Worm (Caenorhabditis elegans): ENCODE results near the gene K10H10.6.

ce11 chrII:14522037-14522436, 18.9 kb downstream of the K10H10.6 start, which contains the start of gene btb-19:
- no peak for TF ChIP-seq ztf-11 (tag; optimal IDR thresholded peaks at IDR 0.05)
- TF ChIP-seq ceh-82 (tag; optimal IDR thresholded peaks at IDR 0.05) = no peak
- TF ChIP-seq unc-130 (tag; optimal IDR thresholded peaks at IDR 0.05) = no peak
- TF ChIP-seq nhr-76 (tag; optimal IDR thresholded peaks at IDR 0.05) = no peak
- TF ChIP-seq sptf-1 (tag; optimal IDR thresholded peaks at IDR 0.05) = no peak
- TF ChIP-seq pqm-1 (tag; optimal IDR thresholded peaks at IDR 0.05) = no peak
- no peak for TF ChIP-seq snpc-4 (tag; optimal IDR thresholded peaks at IDR 0.05)

All from whole organism, L1 larva.